Fruit fly (Drosophila melanogaster) whole organism, embryonic: ENCODE results near the gene CG7484.
A peak's percentile ranks its signal among the peaks of the same experiment; 100 is the strongest.

Source experiments
- ATbp ChIP-seq: fragments of 200-800 bp; sonication (Bioruptor generic); optimal IDR thresholded peaks from 2 replicates; lab custom pipeline; 2017; ENCODE audit warnings: missing biosample characterization, mild to moderate bottlenecking, missing genetic modification characterization, missing genetic modification reagents
- Ada2b ChIP-seq: fragments of 200-800 bp; sonication (Bioruptor generic); IDR thresholded peaks from 2 replicates; pipeline ENCODE4 v1.3.6; 2022; ENCODE audit warnings: missing biosample characterization, missing genetic modification characterization
- Aef1 ChIP-seq: fragments of 200-800 bp; sonication (Bioruptor generic); IDR thresholded peaks from 3 replicates; pipeline ENCODE4 v1.3.6; 2022; ENCODE audit warnings: missing biosample characterization, missing genetic modification characterization
- Asciz ChIP-seq: fragments of 200-800 bp; sonication (Bioruptor generic); optimal IDR thresholded peaks from 2 replicates; lab custom pipeline; 2017; ENCODE audit warnings: missing biosample characterization, mild to moderate bottlenecking, missing genetic modification characterization, missing genetic modification reagents
- B-H1 ChIP-seq: fragments of 200-800 bp; sonication (Bioruptor generic); IDR thresholded peaks from 3 replicates; pipeline ENCODE4 v1.3.6; 2022; ENCODE audit warnings: missing biosample characterization, missing genetic modification characterization
- CG10209 ChIP-seq: fragments of 200-800 bp; sonication (Bioruptor generic); optimal IDR thresholded peaks from 3 replicates; lab custom pipeline; 2017; ENCODE audit warnings: missing biosample characterization, mild to moderate bottlenecking, missing genetic modification characterization, missing genetic modification reagents
- CG13287 ChIP-seq: fragments of 200-800 bp; sonication (Bioruptor generic); IDR thresholded peaks from 2 replicates; pipeline ENCODE4 v1.3.6; 2022; ENCODE audit warnings: missing biosample characterization, missing genetic modification characterization; ENCODE audit not compliant: partially characterized antibody
- CG14710 ChIP-seq: fragments of 200-800 bp; sonication (Bioruptor generic); optimal IDR thresholded peaks from 3 replicates; lab custom pipeline; 2019; ENCODE audit warnings: missing biosample characterization, mild to moderate bottlenecking, missing genetic modification characterization, moderate library complexity
- CG17802 ChIP-seq: fragments of 200-800 bp; sonication (Bioruptor generic); optimal IDR thresholded peaks from 2 replicates; lab custom pipeline; 2018; ENCODE audit warnings: missing biosample characterization, mild to moderate bottlenecking, missing genetic modification characterization, moderate library complexity
- CG2120 ChIP-seq: fragments of 200-800 bp; sonication (Bioruptor generic); optimal IDR thresholded peaks from 3 replicates; lab custom pipeline; 2016; ENCODE audit warnings: missing biosample characterization, missing genetic modification characterization
- CG2875 ChIP-seq: fragments of 200-800 bp; sonication (Bioruptor generic); optimal IDR thresholded peaks from 2 replicates; lab custom pipeline; 2017; ENCODE audit warnings: missing biosample characterization, mild to moderate bottlenecking, missing genetic modification characterization, missing genetic modification reagents
- CG2889 ChIP-seq: fragments of 200-800 bp; sonication (Bioruptor generic); IDR thresholded peaks from 3 replicates; pipeline ENCODE4 v1.3.6; 2022; ENCODE audit warnings: missing biosample characterization, missing genetic modification characterization
- CG30431 ChIP-seq: fragments of 200-800 bp; sonication (Bioruptor generic); optimal IDR thresholded peaks from 2 replicates; lab custom pipeline; 2017; ENCODE audit warnings: missing biosample characterization, missing genetic modification characterization
- CG7745 ChIP-seq: fragments of 200-800 bp; sonication (Bioruptor generic); optimal IDR thresholded peaks from 2 replicates; lab custom pipeline; 2018; ENCODE audit warnings: missing biosample characterization, mild to moderate bottlenecking, missing genetic modification characterization, moderate library complexity
- CG9215 ChIP-seq: fragments of 200-800 bp; sonication (Bioruptor generic); IDR thresholded peaks from 2 replicates; pipeline ENCODE4 v1.3.6; 2022; ENCODE audit warnings: missing biosample characterization, missing genetic modification characterization
- CG9727 ChIP-seq: fragments of 200-800 bp; sonication (Bioruptor generic); optimal IDR thresholded peaks from 3 replicates; lab custom pipeline; 2017; ENCODE audit warnings: missing biosample characterization, mild to moderate bottlenecking, missing genetic modification characterization
- CoRest ChIP-seq: fragments of 200-800 bp; sonication (Bioruptor generic); optimal IDR thresholded peaks from 3 replicates; lab custom pipeline; 2018; ENCODE audit warnings: missing biosample characterization, mild to moderate bottlenecking, missing genetic modification characterization, moderate library complexity
- Dip2 ChIP-seq: fragments of 200-800 bp; sonication (Bioruptor generic); IDR thresholded peaks from 2 replicates; pipeline ENCODE4 v1.3.6; 2022; ENCODE audit warnings: missing biosample characterization, missing genetic modification characterization
- Drgx ChIP-seq: fragments of 200-800 bp; sonication (Bioruptor generic); IDR thresholded peaks from 2 replicates; pipeline ENCODE4 v1.3.6; 2022; ENCODE audit warnings: missing biosample characterization, missing genetic modification characterization
- E2f2 ChIP-seq: fragments of 200-800 bp; sonication (Bioruptor generic); IDR thresholded peaks from 2 replicates; pipeline ENCODE4 v1.3.6; 2022; ENCODE audit warnings: missing biosample characterization, missing genetic modification characterization
- Ets65A ChIP-seq: fragments of 200-800 bp; sonication (Bioruptor generic); peaks from one replicate; lab custom pipeline; 2016; ENCODE audit warnings: missing biosample characterization, missing genetic modification characterization
- GATAe ChIP-seq: fragments of 200-800 bp; sonication (Bioruptor generic); conservative IDR thresholded peaks from 2 replicates; pipeline ENCODE4 v1.3.6; 2022; ENCODE audit warnings: missing biosample characterization, missing genetic modification characterization
- Gug ChIP-seq: fragments of 200-800 bp; sonication (Bioruptor generic); IDR thresholded peaks from 4 replicates; pipeline ENCODE4 v1.3.6; 2022; ENCODE audit warnings: missing biosample characterization, missing genetic modification characterization
- H2.0 ChIP-seq: fragments of 200-800 bp; sonication (Bioruptor generic); IDR thresholded peaks from 2 replicates; pipeline ENCODE4 v1.3.6; 2022; ENCODE audit warnings: missing biosample characterization, missing genetic modification characterization
- Hr78 ChIP-seq, 2 experiments: fragments of 200-800 bp in 1 of 2; fragments of >200 bp in 1 of 2; sonication (Bioruptor generic) in 1 of 2; optimal IDR thresholded peaks; 2 replicates each; lab custom pipeline; 2017 to 2019; ENCODE audit warnings: missing biosample characterization in 2 of 2, missing genetic modification characterization in 2 of 2, mild to moderate bottlenecking in 1 of 2, moderate library complexity in 1 of 2
- Mes4 ChIP-seq: fragments of 200-800 bp; sonication (Bioruptor generic); optimal IDR thresholded peaks from 2 replicates; lab custom pipeline; 2016; ENCODE audit warnings: missing biosample characterization, missing genetic modification characterization
- Myb ChIP-seq: fragments of 200-800 bp; sonication (Bioruptor generic); optimal IDR thresholded peaks from 2 replicates; lab custom pipeline; 2016; ENCODE audit warnings: missing biosample characterization, missing genetic modification characterization
- NC2β ChIP-seq: fragments of 200-800 bp; sonication (Bioruptor generic); optimal IDR thresholded peaks from 2 replicates; lab custom pipeline; 2016; ENCODE audit warnings: missing biosample characterization, missing genetic modification characterization
- Sox102F ChIP-seq: fragments of 200-800 bp; sonication (Bioruptor generic); optimal IDR thresholded peaks from 2 replicates; lab custom pipeline; 2018; ENCODE audit warnings: missing biosample characterization, mild to moderate bottlenecking, missing genetic modification characterization, moderate library complexity
- Stat92E ChIP-seq, 3 experiments: fragments of >200 bp in 2 of 3; fragments of 200-800 bp in 1 of 3; sonication (Bioruptor generic) in 1 of 3; optimal IDR thresholded peaks; 2 replicates each; lab custom pipeline; 2017 to 2019; ENCODE audit warnings: missing biosample characterization in 3 of 3, missing genetic modification characterization in 3 of 3, mild to moderate bottlenecking in 1 of 3, moderate library complexity in 1 of 3
- Xrp1 ChIP-seq: fragments of 200-800 bp; sonication (Bioruptor generic); IDR thresholded peaks from 2 replicates; pipeline ENCODE4 v1.3.6; 2022; ENCODE audit warnings: missing biosample characterization, missing genetic modification characterization
- az2 ChIP-seq: fragments of 200-800 bp; sonication (Bioruptor generic); optimal IDR thresholded peaks from 3 replicates; lab custom pipeline; 2016; ENCODE audit warnings: missing biosample characterization, missing genetic modification characterization
- bab2 ChIP-seq: fragments of 200-800 bp; sonication (Bioruptor generic); optimal IDR thresholded peaks from 2 replicates; lab custom pipeline; 2016; ENCODE audit warnings: missing biosample characterization, missing genetic modification characterization
- crol ChIP-seq: fragments of 200-800 bp; sonication (Bioruptor generic); IDR thresholded peaks from 2 replicates; pipeline ENCODE4 v1.3.6; 2022; ENCODE audit warnings: missing biosample characterization, missing genetic modification characterization
- da ChIP-seq: fragments of 200-800 bp; sonication (Bioruptor generic); optimal IDR thresholded peaks from 2 replicates; lab custom pipeline; 2016; ENCODE audit warnings: missing biosample characterization, missing genetic modification characterization
- fd3F ChIP-seq: fragments of 200-800 bp; sonication (Bioruptor generic); optimal IDR thresholded peaks from 2 replicates; lab custom pipeline; 2018; ENCODE audit warnings: missing biosample characterization, mild to moderate bottlenecking, missing genetic modification characterization, moderate library complexity
- gem ChIP-seq: fragments of 200-800 bp; sonication (Bioruptor generic); optimal IDR thresholded peaks from 2 replicates; lab custom pipeline; 2019; ENCODE audit warnings: missing biosample characterization, mild to moderate bottlenecking, missing genetic modification characterization, moderate library complexity
- gt ChIP-seq: fragments of 200-800 bp; sonication (Bioruptor generic); IDR thresholded peaks from 2 replicates; pipeline ENCODE4 v1.3.6; 2022; ENCODE audit warnings: missing biosample characterization, missing genetic modification characterization
- hkb ChIP-seq, 2 experiments: fragments of 200-800 bp in 1 of 2; fragments of >200 bp in 1 of 2; sonication (Bioruptor generic) in 1 of 2; IDR thresholded peaks in 1 of 2; optimal IDR thresholded peaks in 1 of 2; 2 replicates each; pipeline versions ENCODE4 v1.3.6 to Lab custom; 2017 to 2022; ENCODE audit warnings: missing biosample characterization in 1 of 2, missing genetic modification characterization in 1 of 2
- jing ChIP-seq: fragments of 200-800 bp; sonication (Bioruptor generic); optimal IDR thresholded peaks from 2 replicates; lab custom pipeline; 2018; ENCODE audit warnings: missing biosample characterization, mild to moderate bottlenecking, missing genetic modification characterization
- klu ChIP-seq: fragments of 200-800 bp; sonication (Bioruptor generic); IDR thresholded peaks from 2 replicates; pipeline ENCODE4 v1.3.6; 2022; ENCODE audit warnings: missing biosample characterization, missing genetic modification characterization
- kni ChIP-seq: fragments of 200-800 bp; sonication (Bioruptor generic); optimal IDR thresholded peaks from 3 replicates; lab custom pipeline; 2017; ENCODE audit warnings: mild to moderate bottlenecking, missing biosample characterization, missing genetic modification reagents, missing genetic modification characterization
- pan ChIP-seq, 4 experiments: fragments of >200 bp in 3 of 4; fragments of 200-800 bp in 1 of 4; sonication (Bioruptor generic) in 1 of 4; optimal IDR thresholded peaks in 3 of 4; IDR thresholded peaks in 1 of 4; 2 replicates each; pipeline versions ENCODE4 v1.3.6 to Lab custom; 2017 to 2022; ENCODE audit warnings: missing biosample characterization in 2 of 4, missing genetic modification characterization in 2 of 4, mixed read lengths in 1 of 4
- sd ChIP-seq: fragments of 200-800 bp; sonication (Bioruptor generic); optimal IDR thresholded peaks from 3 replicates; lab custom pipeline; 2018; ENCODE audit warnings: missing biosample characterization, mild to moderate bottlenecking, missing genetic modification characterization, moderate library complexity
- so ChIP-seq: fragments of 200-800 bp; sonication (Bioruptor generic); IDR thresholded peaks from 3 replicates; pipeline ENCODE4 v1.3.6; 2022; ENCODE audit warnings: missing biosample characterization, missing genetic modification characterization
- tio ChIP-seq: fragments of 200-800 bp; sonication (Bioruptor generic); optimal IDR thresholded peaks from 2 replicates; lab custom pipeline; 2017; ENCODE audit warnings: missing biosample characterization, missing genetic modification characterization, inconsistent platforms
- tx ChIP-seq: fragments of 200-800 bp; sonication (Bioruptor generic); optimal IDR thresholded peaks from 2 replicates; lab custom pipeline; 2016; ENCODE audit warnings: missing biosample characterization, missing genetic modification characterization
- zf30C ChIP-seq: fragments of 200-800 bp; sonication (Bioruptor generic); optimal IDR thresholded peaks from 3 replicates; lab custom pipeline; 2018; ENCODE audit warnings: missing biosample characterization, mild to moderate bottlenecking, missing genetic modification characterization

CG7484 gene

DNA sequence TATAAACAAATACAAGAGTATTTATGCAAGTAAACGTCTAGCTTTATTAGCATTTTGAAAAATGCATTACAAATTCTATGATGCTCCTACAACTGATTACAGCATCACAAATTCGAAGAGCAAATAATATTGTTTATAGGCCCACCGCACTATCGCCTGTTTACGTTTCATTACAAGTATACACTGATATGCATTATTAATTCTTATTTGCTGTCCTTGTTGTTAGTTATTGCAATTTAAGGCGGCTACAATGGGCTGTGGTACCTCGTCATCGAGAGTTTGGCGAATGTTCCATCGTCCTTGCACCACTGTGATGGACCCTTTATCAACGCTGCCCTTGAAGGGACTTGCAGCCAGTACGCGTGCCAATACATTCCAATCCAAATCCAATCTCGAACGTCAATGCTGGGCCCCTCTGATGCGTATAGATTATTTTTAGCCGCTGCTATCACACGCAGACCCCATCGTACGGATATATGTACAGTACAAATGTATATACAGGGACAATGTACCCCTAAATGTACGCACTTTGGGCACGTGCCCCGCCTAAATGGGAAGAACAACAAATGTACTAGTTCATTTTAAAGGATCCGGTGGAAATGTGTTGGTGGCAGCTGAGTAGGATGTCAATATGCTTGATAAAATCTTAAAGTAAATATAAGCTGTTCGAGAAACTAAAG is 2.4 kb downstream of the CG7484 start (continued):
- TF ChIP-seq fd3F (no peak), Xrp1 (GFP tag; lab: Robert Waterston, UW) (peak; percentile 52), so (GFP tag; lab: Robert Waterston, UW) (0 out of 3 replicates have a peak, but pooled peaks have one; percentile 8), bab2 (peak; percentile 36), Asciz (GFP tag; lab: Kevin White, UChicago) (peak; percentile 58), CG10209 (GFP tag; lab: Kevin White, UChicago) (no peak), sd (tag; lab: Kevin White, UChicago) (peak; percentile 1), CG17802 (no peak), Dip2 (GFP tag; lab: Robert Waterston, UW) (no peak), Mes4 (no peak), gem (peak; percentile 17), Ada2b (GFP tag; lab: Robert Waterston, UW) (no peak), NC2β (GFP tag; lab: Kevin White, UChicago) (peak; percentile 10), hkb (optimal IDR thresholded peaks at IDR 0.05; lab: Kevin White, UChicago) (no peak), hkb (GFP tag; IDR thresholded peaks at IDR 0.05; lab: Robert Waterston, UW) (no peak), CG9215 (GFP tag; lab: Robert Waterston, UW) (no peak), GATAe (GFP tag; lab: Robert Waterston, UW) (no peak), Hr78 (GFP tag; optimal IDR thresholded peaks at IDR 0.05; lab: Kevin White, UChicago) (no peak), CG2875 (GFP tag; lab: Kevin White, UChicago) (peak; percentile 33), az2 (no peak), CG14710 (no peak), CG9727 (no peak), ATbp (GFP tag; lab: Kevin White, UChicago) (peak; percentile 50), CG7745 (tag; lab: Kevin White, UChicago) (no peak), crol (GFP tag; lab: Robert Waterston, UW) (no peak), tx (GFP tag; lab: Kevin White, UChicago) (no peak), H2.0 (no peak), gt (GFP tag; lab: Robert Waterston, UW) (no peak)
- TF ChIP-seq, all 482 proteins: peak for 53

dm6 chr3L:17657728-17658379 is 3.4 kb downstream of the CG7484 start:
- TF ChIP-seq CoRest (tag; lab: Kevin White, UChicago) (peak; percentile 36), Ets65A (GFP tag; lab: Kevin White, UChicago) (peak; percentile 89), tio (GFP tag; lab: Kevin White, UChicago) (peak; percentile 43), Drgx (peak; percentile 76), Aef1 (GFP tag; lab: Robert Waterston, UW) (no peak), CG30431 (GFP tag; lab: Kevin White, UChicago) (peak; percentile 14), Sox102F (peak; percentile 61), Stat92E (GFP tag; optimal IDR thresholded peaks at IDR 0.05; lab: Kevin White, UChicago) (no peak), Myb (GFP tag; lab: Kevin White, UChicago) (no peak), jing (GFP tag; lab: Kevin White, UChicago) (no peak), B-H1 (GFP tag; lab: Robert Waterston, UW) (no peak), CG2120 (peak; percentile 38), kni (GFP tag; lab: Kevin White, UChicago) (no peak), Gug (no peak), CG2889 (GFP tag; lab: Robert Waterston, UW) (no peak), pan (optimal IDR thresholded peaks at IDR 0.05; lab: Kevin White, UChicago) (no peak), pan (GFP tag; optimal IDR thresholded peaks at IDR 0.05 in 1 of 2, IDR thresholded peaks at IDR 0.05 in 1 of 2) (peak in 1 of 2 experiments; percentile 40), CG13287 (0 out of 2 replicates have a peak, but pooled peaks have one; percentile 15), klu (GFP tag; lab: Robert Waterston, UW) (no peak), da (GFP tag; lab: Kevin White, UChicago) (no peak), zf30C (GFP tag; lab: Kevin White, UChicago) (no peak), H2.0 (no peak), E2f2 (peak; percentile 8; the same call in 1 of the 2 replicates)
